Worm (Caenorhabditis elegans) whole organism, young adult: ENCODE data around the gene hsp-16.41.

Experiments
- B0336.3 ChIP-seq: fragments of 200-800 bp; sonication (Bioruptor generic); IDR thresholded peaks from 2 replicates; pipeline ENCODE4 v1.3.6; 2022; ENCODE audit warnings: missing genetic modification characterization, missing compliant biosample characterization
- C06A6.2 ChIP-seq: fragments of 200-800 bp; sonication (Bioruptor generic); conservative IDR thresholded peaks from 2 replicates; pipeline ENCODE4 v1.3.6; 2022; ENCODE audit warnings: missing genetic modification characterization, missing compliant biosample characterization
- C17E4.6 ChIP-seq: fragments of 200-800 bp; sonication (Bioruptor generic); IDR thresholded peaks from 2 replicates; pipeline ENCODE4 v1.3.6; 2022; ENCODE audit warnings: missing genetic modification reagents, missing genetic modification characterization, missing compliant biosample characterization
- Y79H2A.3 ChIP-seq: fragments of 200-800 bp; sonication (Bioruptor generic); conservative IDR thresholded peaks from 2 replicates; pipeline ENCODE4 v1.3.6; 2022; ENCODE audit warnings: missing genetic modification reagents, missing genetic modification characterization, missing compliant biosample characterization
- akir-1 ChIP-seq: fragments of 200-800 bp; sonication (Bioruptor generic); optimal IDR thresholded peaks from 2 replicates; lab custom pipeline; 2018; ENCODE audit warnings: mild to moderate bottlenecking, missing genetic modification characterization, moderate library complexity, missing compliant biosample characterization
- ama-1 ChIP-seq, 3 experiments: fragments of 150-350 bp in 1 of 3; sonication (generic microtip) in 2 of 3; optimal IDR thresholded peaks; 2 replicates each; lab custom pipeline; 2014 to 2018; ENCODE audit warnings: missing biosample characterization in 2 of 3, missing genetic modification characterization in 2 of 3, missing genetic modification reagents in 2 of 3
- bed-1 ChIP-seq: fragments of 200-800 bp; sonication (Bioruptor generic); IDR thresholded peaks from 2 replicates; pipeline ENCODE4 v1.3.6; 2022; ENCODE audit warnings: missing genetic modification reagents, missing genetic modification characterization, missing compliant biosample characterization
- bed-2 ChIP-seq: fragments of 200-800 bp; sonication (Bioruptor generic); IDR thresholded peaks from 2 replicates; pipeline ENCODE4 v1.3.6; 2022; ENCODE audit warnings: missing genetic modification reagents, missing genetic modification characterization, missing compliant biosample characterization
- cebp-1 ChIP-seq, 2 experiments: fragments of 200-800 bp in 1 of 2; sonication (Bioruptor generic) in 1 of 2; sonication (generic microtip) in 1 of 2; IDR thresholded peaks in 1 of 2; optimal IDR thresholded peaks in 1 of 2; 2 replicates each; pipeline versions ENCODE4 v1.3.6 to Lab custom; 2017 to 2022; ENCODE audit warnings: missing compliant biosample characterization in 2 of 2, missing genetic modification characterization in 2 of 2, mild to moderate bottlenecking in 1 of 2, missing genetic modification reagents in 1 of 2, moderate library complexity in 1 of 2
- ceh-27 ChIP-seq: fragments of 200-800 bp; sonication (Bioruptor generic); optimal IDR thresholded peaks from 2 replicates; lab custom pipeline; 2018; ENCODE audit warnings: mild to moderate bottlenecking, missing genetic modification characterization, moderate library complexity, missing compliant biosample characterization
- dpff-1 ChIP-seq: sonication (generic microtip); optimal IDR thresholded peaks from 2 replicates; lab custom pipeline; 2017; ENCODE audit warnings: mild to moderate bottlenecking, missing genetic modification characterization, missing compliant biosample characterization
- egl-18 ChIP-seq: fragments of 200-800 bp; sonication (Bioruptor generic); IDR thresholded peaks from 2 replicates; pipeline ENCODE4 v1.3.6; 2022; ENCODE audit warnings: missing genetic modification reagents, missing genetic modification characterization, missing compliant biosample characterization
- hlh-12 ChIP-seq: sonication (generic microtip); optimal IDR thresholded peaks from 2 replicates; lab custom pipeline; 2016; ENCODE audit warnings: missing genetic modification characterization, missing compliant biosample characterization
- hmg-20 ChIP-seq: fragments of 200-800 bp; sonication (Bioruptor generic); IDR thresholded peaks from 2 replicates; pipeline ENCODE4 v1.3.6; 2022; ENCODE audit warnings: missing genetic modification reagents, missing genetic modification characterization, missing compliant biosample characterization
- hrde-1 ChIP-seq: sonication (generic microtip); optimal IDR thresholded peaks from 2 replicates; lab custom pipeline; 2016; ENCODE audit warnings: missing genetic modification characterization, mild to moderate bottlenecking, missing compliant biosample characterization, moderate library complexity, missing genotype, missing genetic modification reagents, borderline replicate concordance
- let-607 ChIP-seq, 2 experiments: fragments of 200-800 bp in 1 of 2; sonication (Bioruptor generic) in 1 of 2; sonication (generic microtip) in 1 of 2; optimal IDR thresholded peaks; 2 replicates each; lab custom pipeline; 2016 to 2018; ENCODE audit warnings: mild to moderate bottlenecking in 2 of 2, missing compliant biosample characterization in 2 of 2, missing genetic modification characterization in 2 of 2, moderate library complexity in 2 of 2, missing genotype in 1 of 2
- lin-54 ChIP-seq: fragments of 200-800 bp; sonication (Bioruptor generic); optimal IDR thresholded peaks from 2 replicates; lab custom pipeline; 2018; ENCODE audit warnings: mild to moderate bottlenecking, missing genetic modification characterization, missing compliant biosample characterization
- madf-8 ChIP-seq: fragments of 200-800 bp; sonication (Bioruptor generic); conservative IDR thresholded peaks from 2 replicates; pipeline ENCODE4 v1.3.6; 2022; ENCODE audit warnings: missing genetic modification reagents, missing genetic modification characterization, missing compliant biosample characterization
- mcd-1 ChIP-seq: fragments of 200-800 bp; sonication (Bioruptor generic); IDR thresholded peaks from 2 replicates; pipeline ENCODE4 v1.3.6; 2022; ENCODE audit warnings: missing genetic modification reagents, missing genetic modification characterization, missing compliant biosample characterization
- mes-4 ChIP-seq: sonication (generic microtip); optimal IDR thresholded peaks from 2 replicates; lab custom pipeline; 2016; ENCODE audit warnings: missing genotype, missing genetic modification characterization, missing compliant biosample characterization
- nfyb-1 ChIP-seq: fragments of 200-800 bp; sonication (Bioruptor generic); IDR thresholded peaks from 2 replicates; pipeline ENCODE4 v1.3.6; 2022; ENCODE audit warnings: missing genetic modification reagents, missing genetic modification characterization, missing compliant biosample characterization
- nhr-120 ChIP-seq: fragments of 200-800 bp; sonication (Bioruptor generic); IDR thresholded peaks from 2 replicates; pipeline ENCODE4 v1.3.6; 2022; ENCODE audit warnings: missing genetic modification characterization, missing compliant biosample characterization
- nhr-80 ChIP-seq: sonication (generic microtip); optimal IDR thresholded peaks from 2 replicates; lab custom pipeline; 2016; ENCODE audit warnings: missing genetic modification characterization, missing compliant biosample characterization
- rec-8 ChIP-seq, 2 experiments: sonication (generic microtip); optimal IDR thresholded peaks; 2 replicates each; lab custom pipeline; 2016; ENCODE audit warnings: mild to moderate bottlenecking in 2 of 2, missing genetic modification characterization in 2 of 2, missing genetic modification reagents in 2 of 2, missing genotype in 2 of 2, missing biosample characterization in 1 of 2, missing compliant biosample characterization in 1 of 2, moderate library complexity in 1 of 2
- sdz-38 ChIP-seq: sonication (generic microtip); optimal IDR thresholded peaks from 2 replicates; lab custom pipeline; 2016; ENCODE audit warnings: missing genotype, missing genetic modification characterization, missing compliant biosample characterization
- snpc-1.1 ChIP-seq: sonication (generic microtip); optimal IDR thresholded peaks from 2 replicates; lab custom pipeline; 2017; ENCODE audit warnings: missing genetic modification characterization, mild to moderate bottlenecking, missing compliant biosample characterization, antibody characterized with exemption, moderate library complexity, missing genotype, missing genetic modification reagents; ENCODE audit not compliant: insufficient read depth
- snpc-3.4 ChIP-seq: sonication (generic microtip); optimal IDR thresholded peaks from 2 replicates; lab custom pipeline; 2017; ENCODE audit warnings: missing genetic modification characterization, mild to moderate bottlenecking, missing compliant biosample characterization, antibody characterized with exemption, moderate library complexity, missing genotype, missing genetic modification reagents
- ztf-25 ChIP-seq: fragments of 200-800 bp; sonication (Bioruptor generic); IDR thresholded peaks from 2 replicates; pipeline ENCODE4 v1.3.6; 2022; ENCODE audit warnings: missing genetic modification reagents, missing genetic modification characterization, missing compliant biosample characterization
- ztf-3 ChIP-seq: fragments of 200-800 bp; sonication (Bioruptor generic); optimal IDR thresholded peaks from 2 replicates; lab custom pipeline; 2018; ENCODE audit warnings: mild to moderate bottlenecking, missing genetic modification characterization, missing compliant biosample characterization

The hsp-16.41 gene

DNA sequence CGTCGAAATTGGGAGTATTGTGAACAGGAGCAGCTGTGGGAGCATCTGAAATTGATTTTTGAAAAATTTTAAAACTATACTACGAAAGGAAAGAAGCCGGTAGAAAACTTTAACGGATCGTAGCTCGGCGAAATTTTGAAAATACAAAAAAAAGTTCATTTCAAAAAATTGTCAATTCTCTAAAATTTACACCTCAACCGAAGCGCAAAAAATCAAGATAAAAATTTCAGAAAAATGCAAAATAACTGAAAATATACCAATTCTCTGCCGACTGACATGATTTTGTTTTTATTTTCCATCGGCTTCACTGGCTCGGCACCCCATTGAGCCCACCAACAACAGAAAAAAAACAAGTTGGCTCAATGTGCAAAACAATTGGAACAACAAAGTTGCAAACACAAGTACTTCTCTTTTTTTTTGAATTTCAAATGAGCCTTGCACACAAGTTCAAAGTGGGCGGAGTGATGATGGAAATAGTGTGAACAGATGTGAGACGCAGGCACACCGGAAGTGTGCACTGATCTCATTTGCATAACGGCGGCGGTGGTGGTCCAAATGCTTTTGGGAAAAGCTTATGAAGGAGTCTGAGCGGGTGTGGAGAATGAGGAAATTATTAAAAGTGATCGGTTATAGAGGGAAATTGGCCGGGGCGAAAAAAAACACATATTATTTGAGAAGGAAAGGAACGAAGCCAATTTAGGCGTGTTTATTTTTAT is 29.9 kb upstream of the hsp-16.41 start, which contains the start of gene F36H9.7:
F36H9.7 (minus strand) TSS at position 51 of the 716 bp plus-strand sequence.
- TF ChIP-seq snpc-3.4 (tag; lab: Kevin White, UChicago) (no peak), bed-2 (GFP tag; lab: Robert Waterston, UW) (no peak), akir-1 (GFP tag; lab: Kevin White, UChicago) (no peak), B0336.3 (GFP tag; lab: Robert Waterston, UW) (no peak), hlh-12 (no peak), rec-8 (tag; optimal IDR thresholded peaks at IDR 0.05; lab: Kevin White, UChicago) (no peak), Y79H2A.3 (GFP tag; lab: Robert Waterston, UW) (no peak), let-607 (tag; optimal IDR thresholded peaks at IDR 0.05; lab: Kevin White, UChicago) (no peak), lin-54 (GFP tag; lab: Kevin White, UChicago) (no peak), cebp-1 (GFP tag; IDR thresholded peaks at IDR 0.05; lab: Robert Waterston, UW) (no peak), cebp-1 (tag; optimal IDR thresholded peaks at IDR 0.05; lab: Kevin White, UChicago) (no peak), C17E4.6 (GFP tag; lab: Robert Waterston, UW) (no peak)

DNA sequence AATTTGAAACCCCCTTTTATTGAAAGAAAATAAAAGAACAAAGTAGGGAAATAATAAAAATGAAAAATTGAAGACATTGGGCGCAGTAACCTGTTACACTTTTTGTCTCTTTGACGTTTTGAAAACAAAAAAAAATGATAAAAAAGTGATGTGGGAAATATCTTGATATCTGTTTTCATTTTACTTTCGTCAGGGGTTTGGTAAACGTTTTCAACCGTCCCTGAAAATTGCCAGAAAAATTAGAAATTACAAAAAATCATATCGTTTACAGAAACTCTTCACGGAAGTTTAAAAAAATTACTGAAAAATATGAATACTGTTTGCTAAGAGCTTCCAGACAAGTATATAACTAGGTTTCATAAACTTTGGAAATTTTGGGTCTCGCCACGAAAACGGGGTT is 25.8 kb upstream of the hsp-16.41 start, which contains the start of gene F36H9.4:
F36H9.4 (minus strand) TSS at position 101 of the 400 bp plus-strand sequence.
- TF ChIP-seq ztf-25 (no peak), ama-1 (optimal IDR thresholded peaks at IDR 0.05; lab: Kevin White, UChicago) (no peak), ama-1 (GFP tag; optimal IDR thresholded peaks at IDR 0.05; lab: Kevin White, UChicago) (no peak)

DNA sequence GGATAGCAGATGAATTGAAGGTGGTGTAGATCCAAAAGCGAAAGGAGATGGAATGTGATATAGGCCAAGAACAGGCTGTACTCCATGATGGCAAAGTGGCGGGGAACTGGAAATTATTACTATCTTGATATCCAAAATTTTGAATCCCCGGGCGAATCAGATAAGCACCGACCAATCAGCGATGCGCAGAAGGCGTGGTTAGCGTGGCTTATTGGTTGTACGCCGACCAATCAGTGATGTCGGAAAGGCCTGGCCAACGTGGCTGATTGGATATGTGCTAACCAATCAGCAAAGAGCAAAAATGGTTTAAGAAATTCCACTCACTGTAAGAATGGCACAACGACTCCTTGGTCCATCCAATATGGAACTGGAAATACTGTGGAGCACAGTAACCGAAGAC is 25.0 kb upstream of the hsp-16.41 start:
- peak; percentile 58; the same call in 1 of the 2 replicates for TF ChIP-seq nfyb-1
- no peak for TF ChIP-seq hmg-20 (GFP tag; lab: Robert Waterston, UW)
- no peak for TF ChIP-seq egl-18 (GFP tag; lab: Robert Waterston, UW)
- no peak for TF ChIP-seq snpc-1.1
- TF ChIP-seq ztf-3 (GFP tag; lab: Kevin White, UChicago) = no peak
- no peak for TF ChIP-seq cebp-1 (GFP tag; IDR thresholded peaks at IDR 0.05; lab: Robert Waterston, UW)
- no peak for TF ChIP-seq cebp-1 (tag; optimal IDR thresholded peaks at IDR 0.05; lab: Kevin White, UChicago)
- no peak for TF ChIP-seq ceh-27 (GFP tag; lab: Kevin White, UChicago)

DNA sequence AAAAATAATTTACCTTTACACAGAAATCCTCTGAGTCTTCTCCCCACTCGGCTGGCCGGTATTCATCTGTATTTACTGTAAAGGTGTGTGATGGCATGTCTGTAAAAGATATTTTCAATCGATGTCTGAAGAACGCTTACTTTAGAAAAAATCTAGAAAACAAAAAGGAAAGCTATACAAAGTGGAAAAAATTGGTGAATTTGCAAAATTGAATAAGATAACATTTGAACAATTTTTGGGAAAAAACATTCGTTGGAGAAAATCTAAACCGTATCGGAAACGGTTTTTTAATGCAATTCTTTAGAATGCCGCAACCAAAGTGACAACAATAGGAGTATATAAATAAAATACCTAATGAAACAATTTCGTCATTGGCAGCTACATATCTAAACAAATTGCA is 23.1 kb upstream of the hsp-16.41 start, which contains the start of gene F36H9.5:
F36H9.5 (minus strand) TSS at position 101 of the 400 bp plus-strand sequence.
- TF ChIP-seq sdz-38 (tag; lab: Kevin White, UChicago) (no peak), cebp-1 (GFP tag; IDR thresholded peaks at IDR 0.05; lab: Robert Waterston, UW) (no peak), cebp-1 (tag; optimal IDR thresholded peaks at IDR 0.05; lab: Kevin White, UChicago) (no peak), bed-1 (GFP tag; lab: Robert Waterston, UW) (no peak), mes-4 (no peak), mcd-1 (GFP tag; lab: Robert Waterston, UW) (no peak)

DNA sequence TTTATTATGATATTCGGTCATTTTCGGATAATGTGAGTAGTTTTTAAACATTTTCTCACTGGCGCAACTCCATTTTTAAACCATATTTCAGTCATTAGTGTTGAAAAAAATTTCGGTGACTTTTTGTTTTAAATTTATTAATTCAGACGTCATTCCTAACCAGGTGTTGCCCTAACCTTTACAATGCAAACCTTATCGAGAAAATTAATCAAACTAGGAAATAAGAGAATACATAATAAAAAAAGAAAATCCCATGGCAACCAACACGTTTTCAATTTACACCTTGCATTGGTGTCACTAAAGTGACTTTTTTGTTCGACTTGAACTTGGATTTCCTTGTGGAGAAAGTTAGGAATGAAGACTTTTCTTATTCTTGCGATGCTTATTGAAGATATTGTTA is 16.8 kb upstream of the hsp-16.41 start, which contains the start of gene F36H9.2:
F36H9.2 (plus strand) TSS at position 301 of the 400 bp plus-strand sequence.
- TF ChIP-seq ztf-25 (no peak), C06A6.2 (GFP tag; lab: Robert Waterston, UW) (no peak), hrde-1 (tag; lab: Kevin White, UChicago) (no peak), nhr-120 (no peak), nhr-80 (no peak), madf-8 (GFP tag; lab: Robert Waterston, UW) (no peak), dpff-1 (no peak)
- TF ChIP-seq, all 124 proteins: peak for 0
